Fruit fly (Drosophila melanogaster): Measurements from ENCODE around the gene Set8.
A peak's percentile ranks its signal among the peaks of the same experiment; 100 is the strongest.

Set8 gene

dm6 chr3R:14311027-14311426 lies 4.8 kb upstream of the Set8 start (continued):
- TF ChIP-seq CG17361 (GFP tag; IDR thresholded peaks at IDR 0.05), result peak; percentile 30; the same call in 1 of the 3 replicates
- TF ChIP-seq Dad (GFP tag; optimal IDR thresholded peaks at IDR 0.05), result no peak
- no peak for TF ChIP-seq CG15269 (tag; optimal IDR thresholded peaks at IDR 0.05)
- no peak for TF ChIP-seq CG14667 (GFP tag; IDR thresholded peaks at IDR 0.05)
- no peak for TF ChIP-seq scrt (GFP tag; optimal IDR thresholded peaks at IDR 0.05)
- no peak for TF ChIP-seq seq (GFP tag; IDR thresholded peaks at IDR 0.05)
- no peak for TF ChIP-seq abd-A (tag; optimal IDR thresholded peaks at IDR 0.05)
- TF ChIP-seq ab (GFP tag; optimal IDR thresholded peaks at IDR 0.05), result no peak
- TF ChIP-seq NC2β (GFP tag; optimal IDR thresholded peaks at IDR 0.05), result no peak
- TF ChIP-seq Mad (GFP tag; optimal IDR thresholded peaks at IDR 0.05), result no peak
- no peak for TF ChIP-seq CG31441 (GFP tag; IDR thresholded peaks at IDR 0.05)
- TF ChIP-seq CG7271 (tag; optimal IDR thresholded peaks at IDR 0.05), result no peak
- no peak for TF ChIP-seq lab (GFP tag; optimal IDR thresholded peaks at IDR 0.05)
- no peak for TF ChIP-seq ERR (GFP tag; optimal IDR thresholded peaks at IDR 0.05)
- no peak for TF ChIP-seq CG42726 (GFP tag; IDR thresholded peaks at IDR 0.05; ENCODE audit: partially characterized antibody)
- peak; percentile 30 for TF ChIP-seq grau (tag; optimal IDR thresholded peaks at IDR 0.05)
- TF ChIP-seq ranshi (GFP tag; IDR thresholded peaks at IDR 0.05), result peak; percentile 40; the same call in 1 of the 2 replicates
- peak; percentile 45; the same call in 2 of the 3 replicates for TF ChIP-seq row (GFP tag; IDR thresholded peaks at IDR 0.05)
- no peak for TF ChIP-seq CG3163 (GFP tag; optimal IDR thresholded peaks at IDR 0.05)
- no peak for TF ChIP-seq CG13624 (GFP tag; optimal IDR thresholded peaks at IDR 0.05)
- TF ChIP-seq Hmx (GFP tag; optimal IDR thresholded peaks at IDR 0.05), result no peak
- peak; percentile 58; the same call in 2 of the 3 replicates for TF ChIP-seq dysf (GFP tag; IDR thresholded peaks at IDR 0.05)
- no peak for TF ChIP-seq Dfd (GFP tag; optimal IDR thresholded peaks at IDR 0.05)
- TF ChIP-seq dan (GFP tag; IDR thresholded peaks at IDR 0.05), result no peak
- TF ChIP-seq Hmr (GFP tag; optimal IDR thresholded peaks at IDR 0.05), result no peak
- TF ChIP-seq Xrp1 (GFP tag; IDR thresholded peaks at IDR 0.05), result peak; percentile 53
- no peak for TF ChIP-seq pfk (GFP tag; optimal IDR thresholded peaks at IDR 0.05)
- peak; percentile 75 for TF ChIP-seq CG32532 (GFP tag; IDR thresholded peaks at IDR 0.05)
- TF ChIP-seq CG7357 (GFP tag; IDR thresholded peaks at IDR 0.05), result no peak
- no peak for TF ChIP-seq CG4328 (GFP tag; optimal IDR thresholded peaks at IDR 0.05)
- no peak for TF ChIP-seq CG1832 (GFP tag; optimal IDR thresholded peaks at IDR 0.05)
- TF ChIP-seq TFAM (GFP tag; optimal IDR thresholded peaks at IDR 0.05), result no peak
- no peak for TF ChIP-seq Dip2 (GFP tag; IDR thresholded peaks at IDR 0.05)
- no peak for TF ChIP-seq ro (GFP tag; IDR thresholded peaks at IDR 0.05)
- peak; percentile 60; the same call in 1 of the 3 replicates for TF ChIP-seq CG34422 (GFP tag; IDR thresholded peaks at IDR 0.05)
- no peak for TF ChIP-seq CG4820 (GFP tag; optimal IDR thresholded peaks at IDR 0.05)
- TF ChIP-seq Dref (GFP tag; IDR thresholded peaks at IDR 0.05), result no peak
- no peak for TF ChIP-seq prd (optimal IDR thresholded peaks at IDR 0.05)
- TF ChIP-seq prd (GFP tag; IDR thresholded peaks at IDR 0.05), result peak; percentile 45; the same call in 1 of the 3 replicates
- no peak for TF ChIP-seq CG4707 (GFP tag; optimal IDR thresholded peaks at IDR 0.05)
- TF ChIP-seq corto (GFP tag; optimal IDR thresholded peaks at IDR 0.05), result no peak
- no peak for TF ChIP-seq Nf-YC (tag; optimal IDR thresholded peaks at IDR 0.05)
- no peak for TF ChIP-seq her (GFP tag; optimal IDR thresholded peaks at IDR 0.05)
- no peak for TF ChIP-seq CG11085 (GFP tag; IDR thresholded peaks at IDR 0.05)
- no peak for TF ChIP-seq Ssrp (tag; optimal IDR thresholded peaks at IDR 0.05)
- TF ChIP-seq p53 (GFP tag; optimal IDR thresholded peaks at IDR 0.05), result no peak
- no peak for TF ChIP-seq ttk (GFP tag; IDR thresholded peaks at IDR 0.05)
- no peak for TF ChIP-seq crp (GFP tag; optimal IDR thresholded peaks at IDR 0.05)
- peak; percentile 2 for TF ChIP-seq CG16863 (GFP tag; optimal IDR thresholded peaks at IDR 0.05)
- TF ChIP-seq crol (GFP tag; IDR thresholded peaks at IDR 0.05), result no peak
- TF ChIP-seq tin (GFP tag; optimal IDR thresholded peaks at IDR 0.05), result no peak
- TF ChIP-seq tio (GFP tag; optimal IDR thresholded peaks at IDR 0.05), result no peak
- no peak for TF ChIP-seq Xbp1 (GFP tag; optimal IDR thresholded peaks at IDR 0.05)

All from whole organism, embryonic.